Fruit fly (Drosophila melanogaster): ENCODE data around the gene CG11458.

Gene CG11458

DNA sequence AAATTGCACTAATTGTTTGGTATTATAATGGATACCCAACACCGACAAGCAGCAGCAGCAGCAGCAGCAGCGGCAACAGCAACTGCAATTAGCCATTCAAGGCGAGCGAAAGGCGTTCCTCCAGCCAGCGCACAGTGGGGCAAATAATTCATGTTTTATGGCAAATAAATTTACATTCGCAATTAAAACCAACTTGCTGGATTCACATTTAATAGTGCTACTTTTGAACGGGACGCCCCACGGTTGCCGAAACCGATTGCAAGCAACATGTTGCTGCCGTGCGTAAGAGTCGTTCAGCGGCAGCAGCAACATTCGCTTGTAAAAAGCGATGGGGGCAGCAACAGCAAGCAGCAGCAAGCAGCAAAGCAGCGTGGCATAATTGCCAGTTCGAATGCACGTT lies 28.1 kb downstream of the CG11458 start (continued):
- TF ChIP-seq Ets21C (GFP tag; optimal IDR thresholded peaks at IDR 0.05) (no peak), fkh (GFP tag; optimal IDR thresholded peaks at IDR 0.05) (no peak)

DNA sequence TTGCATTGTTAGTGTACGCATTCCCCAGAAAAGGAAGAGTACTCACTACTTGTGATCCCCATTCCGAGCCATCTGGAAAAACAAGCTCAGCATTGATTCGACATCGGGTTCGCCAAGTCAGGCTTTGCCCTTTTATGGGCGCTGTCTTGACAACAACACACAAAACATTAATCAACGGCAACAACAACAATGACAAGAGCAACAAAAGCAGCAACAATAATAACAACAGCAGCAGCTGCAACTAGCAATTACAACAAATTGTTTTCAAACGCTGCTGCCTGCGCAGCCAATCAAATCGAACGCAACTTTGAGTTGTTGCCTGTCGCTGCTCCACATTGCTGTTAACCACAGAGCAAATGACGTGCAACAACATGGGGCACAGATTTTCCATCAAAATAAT lies 36.5 kb downstream of the CG11458 start:
- TF ChIP-seq lz (GFP tag; optimal IDR thresholded peaks at IDR 0.05) (no peak), CG7368 (GFP tag; optimal IDR thresholded peaks at IDR 0.05) (no peak), pdm3 (GFP tag; optimal IDR thresholded peaks at IDR 0.05) (no peak), CG6792 (GFP tag; optimal IDR thresholded peaks at IDR 0.05) (no peak), CG3032 (tag; optimal IDR thresholded peaks at IDR 0.05) (no peak), Met (GFP tag; optimal IDR thresholded peaks at IDR 0.05) (no peak), CG1621 (tag; optimal IDR thresholded peaks at IDR 0.05) (no peak), Sox15 (GFP tag; optimal IDR thresholded peaks at IDR 0.05) (no peak), Smox (GFP tag; optimal IDR thresholded peaks at IDR 0.05) (no peak), Eip78C (GFP tag) (no peak), CG8632 (GFP tag; optimal IDR thresholded peaks at IDR 0.05) (no peak), Sox14 (GFP tag; optimal IDR thresholded peaks at IDR 0.05) (no peak), CG11902 (GFP tag; optimal IDR thresholded peaks at IDR 0.05) (no peak), dac (GFP tag; optimal IDR thresholded peaks at IDR 0.05) (no peak)

DNA sequence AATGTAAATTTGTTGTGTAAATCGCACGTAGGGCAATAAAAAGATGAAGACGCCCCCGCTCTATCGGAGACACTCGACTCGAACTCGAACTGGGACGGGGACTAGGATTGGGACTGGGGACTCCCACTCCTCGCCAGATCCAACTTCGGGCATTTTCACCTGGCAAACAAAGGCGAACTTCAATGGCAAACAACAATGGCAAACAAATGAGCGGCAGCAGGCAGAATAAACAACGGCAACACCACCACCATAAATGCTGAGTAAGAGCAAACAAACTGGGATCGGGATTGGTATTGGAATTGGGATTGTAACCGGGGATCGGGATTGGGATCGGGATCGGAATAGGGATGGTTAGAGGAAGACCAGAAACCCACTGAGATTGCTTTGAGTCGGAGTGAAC lies 38.6 kb downstream of the CG11458 start:
- no peak for TF ChIP-seq dsx (GFP tag; optimal IDR thresholded peaks at IDR 0.05; ENCODE audit: poor library complexity, severe bottlenecking)
- TF ChIP-seq CG10669 (GFP tag; optimal IDR thresholded peaks at IDR 0.05) = peak; percentile 22
- no peak for TF ChIP-seq CG11294 (GFP tag; IDR thresholded peaks at IDR 0.05)
- no peak for TF ChIP-seq CG16779 (tag; optimal IDR thresholded peaks at IDR 0.05)
- TF ChIP-seq ss (GFP tag; optimal IDR thresholded peaks at IDR 0.05) = peak in 1 of 2 experiments; percentile 36
- TF ChIP-seq net (GFP tag; optimal IDR thresholded peaks at IDR 0.05) = no peak
- TF ChIP-seq spab (GFP tag; optimal IDR thresholded peaks at IDR 0.05) = peak; percentile 14
- no peak for TF ChIP-seq CG11762 (GFP tag; optimal IDR thresholded peaks at IDR 0.05; ENCODE audit: insufficient read depth)
- TF ChIP-seq CG8119 (GFP tag; IDR thresholded peaks at IDR 0.05) = no peak
- peak; percentile 16 for TF ChIP-seq CG6792 (GFP tag; optimal IDR thresholded peaks at IDR 0.05)
- TF ChIP-seq CG3919 (GFP tag; optimal IDR thresholded peaks at IDR 0.05) = peak; percentile 11
- TF ChIP-seq fd59A (GFP tag; optimal IDR thresholded peaks at IDR 0.05) = peak; percentile 15
- no peak for TF ChIP-seq cyc (GFP tag; optimal IDR thresholded peaks at IDR 0.05)
- TF ChIP-seq CG34406 (GFP tag; optimal IDR thresholded peaks at IDR 0.05) = peak; percentile 21
- TF ChIP-seq OdsH (GFP tag; optimal IDR thresholded peaks at IDR 0.05) = no peak
- TF ChIP-seq svp (GFP tag) = peak; percentile 36
- no peak for TF ChIP-seq CG8319 (GFP tag; optimal IDR thresholded peaks at IDR 0.05)
- no peak for TF ChIP-seq CG8632 (GFP tag; optimal IDR thresholded peaks at IDR 0.05)
- peak; percentile 85 for TF ChIP-seq Eip78C (GFP tag)
- TF ChIP-seq CG31627 (GFP tag; optimal IDR thresholded peaks at IDR 0.05) = no peak
- no peak for TF ChIP-seq Ets96B (tag; optimal IDR thresholded peaks at IDR 0.05)
- no peak for TF ChIP-seq Eip93F (GFP tag; optimal IDR thresholded peaks at IDR 0.05)
- TF ChIP-seq acj6 (GFP tag; optimal IDR thresholded peaks at IDR 0.05) = no peak
- peak; percentile 5 for TF ChIP-seq achi (GFP tag; optimal IDR thresholded peaks at IDR 0.05)
- peak; percentile 94 for TF ChIP-seq fkh (GFP tag; optimal IDR thresholded peaks at IDR 0.05)
- peak; percentile 20 for TF ChIP-seq esn (GFP tag; optimal IDR thresholded peaks at IDR 0.05)
- TF ChIP-seq CG6854 (GFP tag; optimal IDR thresholded peaks at IDR 0.05) = peak; percentile 4
- TF ChIP-seq CG6808 (GFP tag; optimal IDR thresholded peaks at IDR 0.05) = peak; percentile 19

Measured in whole organism, prepupa.